Fruit fly (Drosophila melanogaster) whole organism, embryonic: ENCODE results near the gene CG31347.

Experiments used
- Bdp1 ChIP-seq: fragments of 200-800 bp; sonication (Bioruptor generic); optimal IDR thresholded peaks from 3 replicates; lab custom pipeline; 2016; ENCODE audit warnings: missing biosample characterization, missing genetic modification characterization
- Bgb ChIP-seq: fragments of 200-800 bp; sonication (Bioruptor generic); IDR thresholded peaks from 2 replicates; pipeline ENCODE4 v1.3.6; 2022; ENCODE audit warnings: missing biosample characterization, missing genetic modification characterization; ENCODE audit not compliant: partially characterized antibody
- CG10565 ChIP-seq: fragments of 200-800 bp; sonication (Bioruptor generic); optimal IDR thresholded peaks from 3 replicates; lab custom pipeline; 2016; ENCODE audit warnings: missing biosample characterization, mild to moderate bottlenecking, missing genetic modification characterization
- CG11398 ChIP-seq: fragments of 200-800 bp; sonication (Bioruptor generic); optimal IDR thresholded peaks from 2 replicates; lab custom pipeline; 2016; ENCODE audit warnings: missing biosample characterization, missing genetic modification characterization
- CG11560 ChIP-seq: fragments of 200-800 bp; sonication (Bioruptor generic); IDR thresholded peaks from 3 replicates; pipeline ENCODE4 v1.3.6; 2022; ENCODE audit warnings: missing biosample characterization, missing genetic modification characterization
- CG11723 ChIP-seq: fragments of 200-800 bp; sonication (Bioruptor generic); optimal IDR thresholded peaks from 2 replicates; lab custom pipeline; 2017; ENCODE audit warnings: missing biosample characterization, mild to moderate bottlenecking, missing genetic modification characterization
- CG12104 ChIP-seq: fragments of 200-800 bp; sonication (Bioruptor generic); optimal IDR thresholded peaks from 3 replicates; lab custom pipeline; 2016; ENCODE audit warnings: missing biosample characterization, missing genetic modification characterization
- CG12155 ChIP-seq: fragments of 200-800 bp; sonication (Bioruptor generic); optimal IDR thresholded peaks from 3 replicates; lab custom pipeline; 2016; ENCODE audit warnings: missing biosample characterization, missing genetic modification characterization
- CG12744 ChIP-seq: fragments of 200-800 bp; sonication (Bioruptor generic); optimal IDR thresholded peaks from 2 replicates; lab custom pipeline; 2016; ENCODE audit warnings: missing biosample characterization, missing genetic modification characterization
- CG13296 ChIP-seq: fragments of 200-800 bp; sonication (Bioruptor generic); optimal IDR thresholded peaks from 3 replicates; lab custom pipeline; 2018; ENCODE audit warnings: missing biosample characterization, mild to moderate bottlenecking, missing genetic modification characterization
- CG15696 ChIP-seq: fragments of 200-800 bp; sonication (Bioruptor generic); optimal IDR thresholded peaks from 2 replicates; lab custom pipeline; 2019; ENCODE audit warnings: missing biosample characterization, mild to moderate bottlenecking, missing genetic modification characterization, moderate library complexity
- CG17328 ChIP-seq: fragments of 200-800 bp; sonication (Bioruptor generic); IDR thresholded peaks from 2 replicates; pipeline ENCODE4 v1.3.6; 2022; ENCODE audit warnings: missing biosample characterization, missing genetic modification characterization
- CG31388 ChIP-seq: fragments of 200-800 bp; sonication (Bioruptor generic); optimal IDR thresholded peaks from 2 replicates; lab custom pipeline; 2016; ENCODE audit warnings: missing biosample characterization, missing genetic modification characterization
- CG3281 ChIP-seq: fragments of 200-800 bp; sonication (Bioruptor generic); optimal IDR thresholded peaks from 3 replicates; lab custom pipeline; 2017; ENCODE audit warnings: missing biosample characterization, mild to moderate bottlenecking, missing genetic modification characterization
- CG5953 ChIP-seq: fragments of 200-800 bp; sonication (Bioruptor generic); IDR thresholded peaks from 2 replicates; pipeline ENCODE4 v1.3.6; 2022; ENCODE audit warnings: missing biosample characterization, missing genetic modification characterization
- CG6765 ChIP-seq: fragments of 200-800 bp; sonication (Bioruptor generic); optimal IDR thresholded peaks from 3 replicates; lab custom pipeline; 2017; ENCODE audit warnings: missing biosample characterization, mild to moderate bottlenecking, missing genetic modification characterization
- CG8388 ChIP-seq: fragments of 200-800 bp; sonication (Bioruptor generic); optimal IDR thresholded peaks from 2 replicates; lab custom pipeline; 2019; ENCODE audit warnings: missing biosample characterization, mild to moderate bottlenecking, missing genetic modification characterization, moderate library complexity
- CG9609 ChIP-seq: fragments of 200-800 bp; sonication (Bioruptor generic); optimal IDR thresholded peaks from 3 replicates; lab custom pipeline; 2016; ENCODE audit warnings: missing biosample characterization, missing genetic modification characterization
- CG9727 ChIP-seq: fragments of 200-800 bp; sonication (Bioruptor generic); optimal IDR thresholded peaks from 3 replicates; lab custom pipeline; 2017; ENCODE audit warnings: missing biosample characterization, mild to moderate bottlenecking, missing genetic modification characterization
- Camta ChIP-seq: fragments of 200-800 bp; sonication (Bioruptor generic); optimal IDR thresholded peaks from 2 replicates; lab custom pipeline; 2016; ENCODE audit warnings: missing biosample characterization, missing genetic modification characterization
- Dad ChIP-seq: fragments of 200-800 bp; sonication (Bioruptor generic); optimal IDR thresholded peaks from 3 replicates; lab custom pipeline; 2016; ENCODE audit warnings: missing biosample characterization, missing genetic modification characterization
- ERR ChIP-seq: fragments of 200-800 bp; sonication (Bioruptor generic); optimal IDR thresholded peaks from 2 replicates; lab custom pipeline; 2016; ENCODE audit warnings: missing biosample characterization, missing genetic modification characterization
- NFAT ChIP-seq: fragments of 200-800 bp; sonication (Bioruptor generic); IDR thresholded peaks from 2 replicates; pipeline ENCODE4 v1.3.6; 2022; ENCODE audit warnings: missing biosample characterization, missing genetic modification characterization
- Nf-YC ChIP-seq: fragments of 200-800 bp; optimal IDR thresholded peaks from 3 replicates; lab custom pipeline; 2019; ENCODE audit warnings: missing biosample characterization, mild to moderate bottlenecking, missing genetic modification characterization, moderate library complexity
- NfI ChIP-seq: fragments of 200-800 bp; sonication (Bioruptor generic); optimal IDR thresholded peaks from 3 replicates; lab custom pipeline; 2018; ENCODE audit warnings: missing biosample characterization, mild to moderate bottlenecking, missing genetic modification characterization, moderate library complexity
- Six4 ChIP-seq: fragments of 200-800 bp; sonication (Bioruptor generic); optimal IDR thresholded peaks from 2 replicates; lab custom pipeline; 2016; ENCODE audit warnings: missing biosample characterization, missing genetic modification characterization
- Xbp1 ChIP-seq: fragments of 200-800 bp; sonication (Bioruptor generic); optimal IDR thresholded peaks from 3 replicates; lab custom pipeline; 2016; ENCODE audit warnings: missing biosample characterization, mild to moderate bottlenecking, missing genetic modification characterization
- br ChIP-seq: fragments of >200 bp; optimal IDR thresholded peaks from 2 replicates; lab custom pipeline; 2017
- cad ChIP-seq: fragments of >200 bp; optimal IDR thresholded peaks from 2 replicates; lab custom pipeline; 2017; ENCODE audit warnings: missing biosample characterization, missing genetic modification characterization
- caup ChIP-seq: fragments of 200-800 bp; sonication (Bioruptor generic); optimal IDR thresholded peaks from 3 replicates; lab custom pipeline; 2017; ENCODE audit warnings: missing biosample characterization, mild to moderate bottlenecking, missing genetic modification characterization, moderate library complexity; ENCODE audit not compliant: severe bottlenecking
- cg ChIP-seq: fragments of 200-800 bp; sonication (Bioruptor generic); optimal IDR thresholded peaks from 3 replicates; lab custom pipeline; 2019; ENCODE audit warnings: missing biosample characterization, mild to moderate bottlenecking, missing genetic modification characterization, moderate library complexity
- da ChIP-seq: fragments of 200-800 bp; sonication (Bioruptor generic); optimal IDR thresholded peaks from 2 replicates; lab custom pipeline; 2016; ENCODE audit warnings: missing biosample characterization, missing genetic modification characterization
- dmrt11E ChIP-seq: fragments of 200-800 bp; sonication (Bioruptor generic); optimal IDR thresholded peaks from 3 replicates; lab custom pipeline; 2018; ENCODE audit warnings: missing biosample characterization, mild to moderate bottlenecking, missing genetic modification characterization, moderate library complexity
- esg ChIP-seq: fragments of 200-800 bp; sonication (Bioruptor generic); conservative IDR thresholded peaks from 2 replicates; pipeline ENCODE4 v1.3.6; 2022; ENCODE audit warnings: missing biosample characterization, missing genetic modification characterization
- eve ChIP-seq, 2 experiments: fragments of >200 bp; optimal IDR thresholded peaks; 2 replicates each; lab custom pipeline; 2017; ENCODE audit warnings: missing biosample characterization in 2 of 2, missing genetic modification characterization in 2 of 2
- fd96Cb ChIP-seq: fragments of 200-800 bp; sonication (Bioruptor generic); optimal IDR thresholded peaks from 2 replicates; lab custom pipeline; 2018; ENCODE audit warnings: missing biosample characterization, mild to moderate bottlenecking, missing genetic modification characterization, moderate library complexity
- gt ChIP-seq: fragments of 200-800 bp; sonication (Bioruptor generic); IDR thresholded peaks from 2 replicates; pipeline ENCODE4 v1.3.6; 2022; ENCODE audit warnings: missing biosample characterization, missing genetic modification characterization
- klu ChIP-seq: fragments of 200-800 bp; sonication (Bioruptor generic); IDR thresholded peaks from 2 replicates; pipeline ENCODE4 v1.3.6; 2022; ENCODE audit warnings: missing biosample characterization, missing genetic modification characterization
- lilli ChIP-seq: fragments of 200-800 bp; sonication (Bioruptor generic); optimal IDR thresholded peaks from 3 replicates; lab custom pipeline; 2016; ENCODE audit warnings: missing biosample characterization, missing genetic modification characterization
- lov ChIP-seq, 2 experiments: fragments of 200-800 bp in 1 of 2; fragments of >200 bp in 1 of 2; sonication (Bioruptor generic) in 1 of 2; IDR thresholded peaks in 1 of 2; optimal IDR thresholded peaks in 1 of 2; 2 replicates in 1 of 2; 3 replicates in 1 of 2; pipeline versions ENCODE4 v1.3.6 to Lab custom; 2017 to 2022; ENCODE audit warnings: missing biosample characterization in 1 of 2, missing genetic modification characterization in 1 of 2
- nom ChIP-seq: fragments of 200-800 bp; sonication (Bioruptor generic); optimal IDR thresholded peaks from 2 replicates; lab custom pipeline; 2017; ENCODE audit warnings: missing biosample characterization, missing genetic modification characterization, mild to moderate bottlenecking, moderate library complexity, missing genetic modification reagents
- onecut ChIP-seq: fragments of 200-800 bp; sonication (Bioruptor generic); IDR thresholded peaks from 2 replicates; pipeline ENCODE4 v1.3.6; 2022; ENCODE audit warnings: missing biosample characterization, missing genetic modification characterization
- repo ChIP-seq: fragments of 200-800 bp; sonication (Bioruptor generic); optimal IDR thresholded peaks from 2 replicates; lab custom pipeline; 2016; ENCODE audit warnings: missing biosample characterization, missing genetic modification characterization
- sc ChIP-seq, 3 experiments: fragments of >200 bp in 2 of 3; fragments of 200-800 bp in 1 of 3; sonication (Bioruptor generic) in 1 of 3; optimal IDR thresholded peaks; 2 replicates in 2 of 3; 3 replicates in 1 of 3; lab custom pipeline; 2017; ENCODE audit warnings: mild to moderate bottlenecking in 1 of 3, missing biosample characterization in 1 of 3, missing genetic modification characterization in 1 of 3, missing genetic modification reagents in 1 of 3
- scrt ChIP-seq: fragments of 200-800 bp; sonication (Bioruptor generic); optimal IDR thresholded peaks from 2 replicates; lab custom pipeline; 2018; ENCODE audit warnings: missing biosample characterization, mild to moderate bottlenecking, missing genetic modification characterization, moderate library complexity
- slbo ChIP-seq: fragments of 200-800 bp; sonication (Bioruptor generic); IDR thresholded peaks from 2 replicates; pipeline ENCODE4 v1.3.6; 2022; ENCODE audit warnings: missing biosample characterization, missing genetic modification characterization
- sna ChIP-seq: fragments of 200-800 bp; sonication (Bioruptor generic); IDR thresholded peaks from 2 replicates; pipeline ENCODE4 v1.3.6; 2022; ENCODE audit warnings: missing biosample characterization, missing genetic modification characterization; ENCODE audit not compliant: partially characterized antibody
- sug ChIP-seq: fragments of 200-800 bp; optimal IDR thresholded peaks from 2 replicates; lab custom pipeline; 2019; ENCODE audit warnings: missing biosample characterization, mild to moderate bottlenecking, missing genetic modification characterization, moderate library complexity

The CG31347 gene

dm6 chr3R:12653511-12654252, 38.7 kb downstream of the CG31347 start (continued):
- TF ChIP-seq sug (peak; percentile 63), lilli (GFP tag; lab: Kevin White, UChicago) (peak; percentile 71), Dad (GFP tag; lab: Kevin White, UChicago) (peak; percentile 80), scrt (GFP tag; lab: Kevin White, UChicago) (peak; percentile 53), cad (GFP tag; lab: Kevin White, UChicago) (no peak), klu (GFP tag; lab: Robert Waterston, UW) (peak; percentile 64; the same call in 1 of the 2 replicates), CG11723 (GFP tag; lab: Kevin White, UChicago) (peak; percentile 85), Six4 (GFP tag; lab: Kevin White, UChicago) (peak; percentile 31), CG12104 (GFP tag; lab: Kevin White, UChicago) (peak; percentile 61), CG6765 (GFP tag; lab: Kevin White, UChicago) (peak; percentile 4), CG8388 (GFP tag; lab: Kevin White, UChicago) (peak; percentile 72), CG17328 (GFP tag; lab: Robert Waterston, UW) (peak; percentile 66), eve (GFP tag; optimal IDR thresholded peaks at IDR 0.05; lab: Kevin White, UChicago) (no peak), Bgb (no peak), br (lab: Kevin White, UChicago) (no peak), sc (optimal IDR thresholded peaks at IDR 0.05; lab: Kevin White, UChicago) (no peak), sc (GFP tag; optimal IDR thresholded peaks at IDR 0.05; lab: Kevin White, UChicago) (peak; percentile 64), CG11560 (tag; lab: Robert Waterston, UW) (peak; percentile 73), da (peak; percentile 6), nom (no peak), onecut (GFP tag; lab: Robert Waterston, UW) (peak; percentile 64), Camta (GFP tag; lab: Kevin White, UChicago) (peak; percentile 81), gt (peak; percentile 72), NfI (GFP tag; lab: Kevin White, UChicago) (peak; percentile 87), Xbp1 (peak; percentile 81), ERR (GFP tag; lab: Kevin White, UChicago) (peak; percentile 66), Bdp1 (GFP tag; lab: Kevin White, UChicago) (peak; percentile 66), CG13296 (GFP tag; lab: Kevin White, UChicago) (peak; percentile 66), cg (GFP tag; lab: Kevin White, UChicago) (no peak), CG31388 (GFP tag; lab: Kevin White, UChicago) (no peak), CG9727 (peak; percentile 61), slbo (GFP tag; lab: Robert Waterston, UW) (peak; percentile 82), NFAT (peak; percentile 52; the same call in 1 of the 2 replicates), CG9609 (peak; percentile 84), caup (GFP tag; lab: Kevin White, UChicago) (peak; percentile 60), CG11398 (peak; percentile 71), Nf-YC (tag; lab: Kevin White, UChicago) (peak; percentile 58), repo (peak; percentile 66), fd96Cb (peak; percentile 84), CG12744 (GFP tag; lab: Kevin White, UChicago) (peak; percentile 65), dmrt11E (no peak), esg (GFP tag; lab: Robert Waterston, UW) (peak; percentile 89), sna (GFP tag; lab: Robert Waterston, UW) (0 out of 2 replicates have a peak, but pooled peaks have one; percentile 41), CG12155 (GFP tag; lab: Kevin White, UChicago) (peak; percentile 57), CG10565 (no peak), CG15696 (tag; lab: Kevin White, UChicago) (peak; percentile 30), lov (optimal IDR thresholded peaks at IDR 0.05; lab: Kevin White, UChicago) (no peak), lov (GFP tag; IDR thresholded peaks at IDR 0.05; lab: Robert Waterston, UW) (0 out of 3 replicates have a peak, but pooled peaks have one; percentile 17), CG3281 (GFP tag; lab: Kevin White, UChicago) (peak; percentile 81), CG5953 (peak; percentile 76)
